Worm (Caenorhabditis elegans) whole organism, mixed stage, embryonic: ENCODE results near the gene F42G4.6.

ENCODE experiments used
- M03D4.4 ChIP-seq: sonication (generic microtip); optimal IDR thresholded peaks from 2 replicates; lab custom pipeline; 2017; ENCODE audit warnings: mild to moderate bottlenecking, missing genetic modification characterization, missing compliant biosample characterization
- bed-3 ChIP-seq: fragments of 200-800 bp; sonication (Bioruptor generic); optimal IDR thresholded peaks from 3 replicates; lab custom pipeline; 2018; ENCODE audit warnings: mild to moderate bottlenecking, missing genetic modification characterization, moderate library complexity, missing compliant biosample characterization
- blmp-1 ChIP-seq: fragments of 150-350 bp; optimal IDR thresholded peaks from 2 replicates; lab custom pipeline; 2014; ENCODE audit warnings: missing biosample characterization, missing genetic modification characterization
- ceh-39 ChIP-seq: fragments of 150-350 bp; optimal IDR thresholded peaks from 2 replicates; lab custom pipeline; 2014; ENCODE audit warnings: missing biosample characterization, missing genetic modification characterization
- ceh-43 ChIP-seq: fragments of 200-800 bp; sonication (Bioruptor generic); optimal IDR thresholded peaks from 2 replicates; lab custom pipeline; 2018; ENCODE audit warnings: mild to moderate bottlenecking, missing genetic modification characterization, moderate library complexity, missing compliant biosample characterization
- ceh-83 ChIP-seq: fragments of 200-800 bp; sonication (Bioruptor generic); optimal IDR thresholded peaks from 2 replicates; lab custom pipeline; 2018; ENCODE audit warnings: mild to moderate bottlenecking, missing genetic modification characterization, missing compliant biosample characterization
- ces-1 ChIP-seq: fragments of 150-350 bp; optimal IDR thresholded peaks from 2 replicates; lab custom pipeline; 2014; ENCODE audit warnings: missing biosample characterization, missing genetic modification reagents, missing genetic modification characterization
- cnd-1 ChIP-seq: fragments of 200-800 bp; sonication (Bioruptor generic); optimal IDR thresholded peaks from 2 replicates; lab custom pipeline; 2018; ENCODE audit warnings: mild to moderate bottlenecking, missing genetic modification characterization, missing compliant biosample characterization
- drap-1 ChIP-seq: fragments of 200-800 bp; sonication (Bioruptor generic); optimal IDR thresholded peaks from 3 replicates; lab custom pipeline; 2018; ENCODE audit warnings: mild to moderate bottlenecking, missing genetic modification characterization, missing compliant biosample characterization
- elt-1 ChIP-seq: sonication (generic microtip); optimal IDR thresholded peaks from 2 replicates; lab custom pipeline; 2017; ENCODE audit warnings: missing genetic modification characterization, mild to moderate bottlenecking, missing compliant biosample characterization, antibody characterized with exemption, moderate library complexity, borderline replicate concordance; ENCODE audit not compliant: insufficient read depth
- elt-3 ChIP-seq: fragments of 150-350 bp; optimal IDR thresholded peaks from 2 replicates; lab custom pipeline; 2014; ENCODE audit warnings: missing biosample characterization, missing genetic modification characterization
- flh-1 ChIP-seq: fragments of 200-800 bp; sonication (Bioruptor generic); optimal IDR thresholded peaks from 2 replicates; lab custom pipeline; 2018; ENCODE audit warnings: mild to moderate bottlenecking, missing genetic modification characterization, moderate library complexity, missing compliant biosample characterization
- ham-2 ChIP-seq: fragments of 200-800 bp; sonication (Bioruptor generic); optimal IDR thresholded peaks from 2 replicates; lab custom pipeline; 2018; ENCODE audit warnings: mild to moderate bottlenecking, missing genetic modification characterization, missing compliant biosample characterization
- hlh-1 ChIP-seq: fragments of 150-350 bp; optimal IDR thresholded peaks from 2 replicates; lab custom pipeline; 2014; ENCODE audit warnings: missing biosample characterization, missing genetic modification reagents, missing genetic modification characterization
- lin-13 ChIP-seq: fragments of 150-350 bp; optimal IDR thresholded peaks from 2 replicates; lab custom pipeline; 2014; ENCODE audit warnings: missing biosample characterization, missing genetic modification characterization
- lin-32 ChIP-seq: fragments of 200-800 bp; sonication (Bioruptor generic); optimal IDR thresholded peaks from 2 replicates; lab custom pipeline; 2018; ENCODE audit warnings: mild to moderate bottlenecking, missing genetic modification characterization, missing compliant biosample characterization
- lsy-2 ChIP-seq: fragments of 150-350 bp; optimal IDR thresholded peaks from 2 replicates; lab custom pipeline; 2014; ENCODE audit warnings: missing biosample characterization, missing genetic modification characterization
- mab-5 ChIP-seq: fragments of 150-350 bp; optimal IDR thresholded peaks from 2 replicates; lab custom pipeline; 2014; ENCODE audit warnings: missing biosample characterization, missing genetic modification characterization
- mep-1 ChIP-seq: fragments of 150-350 bp; optimal IDR thresholded peaks from 2 replicates; lab custom pipeline; 2017; ENCODE audit warnings: missing biosample characterization, missing genetic modification reagents, missing genetic modification characterization, inconsistent platforms
- mls-2 ChIP-seq: sonication (generic microtip); optimal IDR thresholded peaks from 2 replicates; lab custom pipeline; 2016; ENCODE audit warnings: mild to moderate bottlenecking, missing genetic modification characterization, moderate library complexity, missing compliant biosample characterization
- nhr-12 ChIP-seq: fragments of 150-350 bp; optimal IDR thresholded peaks from 2 replicates; lab custom pipeline; 2014; ENCODE audit warnings: missing biosample characterization, missing genetic modification characterization
- nhr-2 ChIP-seq: fragments of 150-350 bp; optimal IDR thresholded peaks from 2 replicates; lab custom pipeline; 2014; ENCODE audit warnings: missing biosample characterization, missing genetic modification characterization
- nhr-237 ChIP-seq: fragments of 150-350 bp; optimal IDR thresholded peaks from 2 replicates; lab custom pipeline; 2014; ENCODE audit warnings: missing biosample characterization, missing genetic modification characterization
- nhr-28 ChIP-seq: fragments of 150-350 bp; optimal IDR thresholded peaks from 2 replicates; lab custom pipeline; 2014; ENCODE audit warnings: missing biosample characterization, missing genetic modification characterization
- nhr-76 ChIP-seq: sonication (generic microtip); optimal IDR thresholded peaks from 2 replicates; lab custom pipeline; 2017; ENCODE audit warnings: missing biosample characterization, missing genetic modification characterization
- pha-4 ChIP-seq: fragments of 150-350 bp; optimal IDR thresholded peaks from 2 replicates; lab custom pipeline; 2018; ENCODE audit warnings: missing biosample characterization, missing genetic modification reagents, missing genetic modification characterization
- sem-2 ChIP-seq: fragments of 200-800 bp; sonication (Bioruptor generic); optimal IDR thresholded peaks from 2 replicates; lab custom pipeline; 2018; ENCODE audit warnings: mild to moderate bottlenecking, missing genetic modification characterization, missing compliant biosample characterization
- snpc-4 ChIP-seq: fragments of 150-350 bp; optimal IDR thresholded peaks from 2 replicates; lab custom pipeline; 2014; ENCODE audit warnings: missing biosample characterization, missing genetic modification characterization
- sptf-1 ChIP-seq: sonication (generic microtip); optimal IDR thresholded peaks from 2 replicates; lab custom pipeline; 2017; ENCODE audit warnings: mild to moderate bottlenecking, missing genetic modification characterization, moderate library complexity, missing compliant biosample characterization
- tbx-8 ChIP-seq: fragments of 200-800 bp; sonication (Bioruptor generic); optimal IDR thresholded peaks from 2 replicates; lab custom pipeline; 2018; ENCODE audit warnings: mild to moderate bottlenecking, missing genetic modification characterization, moderate library complexity, missing compliant biosample characterization
- unc-120 ChIP-seq: sonication (generic microtip); optimal IDR thresholded peaks from 2 replicates; lab custom pipeline; 2017; ENCODE audit warnings: missing genetic modification characterization, missing compliant biosample characterization; ENCODE audit not compliant: poor library complexity, severe bottlenecking
- unc-39 ChIP-seq: fragments of 150-350 bp; optimal IDR thresholded peaks from 2 replicates; lab custom pipeline; 2014; ENCODE audit warnings: missing biosample characterization, missing genetic modification characterization
- unc-62 ChIP-seq: fragments of 150-350 bp; optimal IDR thresholded peaks from 2 replicates; lab custom pipeline; 2014; ENCODE audit warnings: missing biosample characterization, missing genetic modification reagents, missing genetic modification characterization
- zip-8 ChIP-seq: fragments of 150-350 bp; optimal IDR thresholded peaks from 2 replicates; lab custom pipeline; 2014; ENCODE audit warnings: missing biosample characterization, missing genetic modification characterization
- ztf-11 ChIP-seq: fragments of 150-350 bp; optimal IDR thresholded peaks from 2 replicates; lab custom pipeline; 2014; ENCODE audit warnings: missing biosample characterization, missing genetic modification characterization

F42G4.6 gene

ce11 chrII:13078848-13079428, at the start of gene F42G4.6:
F42G4.6 (plus strand) TSS chrII:13079378.
- TF ChIP-seq nhr-12 (tag; lab: Kevin White, UChicago) (no peak), ceh-83 (GFP tag; lab: Kevin White, UChicago) (no peak), lin-32 (no peak), elt-3 (tag; lab: Kevin White, UChicago) (no peak), nhr-76 (tag; lab: Kevin White, UChicago) (no peak), unc-120 (no peak), lin-13 (no peak), ces-1 (GFP tag; lab: Kevin White, UChicago) (no peak), ham-2 (no peak), mab-5 (no peak)

- TF ChIP-seq elt-1 (tag; lab: Kevin White, UChicago): no peak
- no peak for TF ChIP-seq sem-2
- TF ChIP-seq ces-1 (GFP tag; lab: Kevin White, UChicago): peak; percentile 33
- TF ChIP-seq elt-3 (tag; lab: Kevin White, UChicago): no peak
- no peak for TF ChIP-seq zip-8
- TF ChIP-seq mls-2: no peak
- TF ChIP-seq ham-2: peak; percentile 9
- TF ChIP-seq unc-62 (GFP tag; lab: Kevin White, UChicago): peak; percentile 35
- TF ChIP-seq M03D4.4 (tag; lab: Kevin White, UChicago): no peak
- no peak for TF ChIP-seq mab-5
- peak; percentile 24 for TF ChIP-seq hlh-1 (tag; lab: Kevin White, UChicago)
- TF ChIP-seq flh-1: no peak
- TF ChIP-seq nhr-28 (tag; lab: Kevin White, UChicago): no peak
- no peak for TF ChIP-seq lsy-2 (tag; lab: Kevin White, UChicago)
- TF ChIP-seq sptf-1 (tag; lab: Kevin White, UChicago): peak; percentile 21
- TF ChIP-seq tbx-8 (GFP tag; lab: Kevin White, UChicago): no peak
- TF ChIP-seq cnd-1 (tag; lab: Kevin White, UChicago): peak; percentile 53
- peak; percentile 36 for TF ChIP-seq unc-120
- TF ChIP-seq lin-32: no peak
- no peak for TF ChIP-seq pha-4 (tag; lab: Kevin White, UChicago)
- TF ChIP-seq blmp-1: no peak
- TF ChIP-seq mep-1: no peak
- TF ChIP-seq drap-1 (GFP tag; lab: Kevin White, UChicago): no peak
- no peak for TF ChIP-seq lin-13
- TF ChIP-seq nhr-12 (tag; lab: Kevin White, UChicago): no peak
Observed at ce11 chrII:13030051-13030437, 49.1 kb upstream of the F42G4.6 start.

ce11 chrII:13030567-13031188, 48.5 kb upstream of the F42G4.6 start:
- TF ChIP-seq ceh-83 (GFP tag; lab: Kevin White, UChicago) (no peak), hlh-1 (tag; lab: Kevin White, UChicago) (no peak), elt-1 (tag; lab: Kevin White, UChicago) (peak; percentile 20), pha-4 (tag; lab: Kevin White, UChicago) (peak; percentile 39), blmp-1 (no peak), nhr-76 (tag; lab: Kevin White, UChicago) (no peak), elt-3 (tag; lab: Kevin White, UChicago) (no peak), unc-120 (peak; percentile 65), nhr-28 (tag; lab: Kevin White, UChicago) (no peak), ces-1 (GFP tag; lab: Kevin White, UChicago) (peak; percentile 18), ztf-11 (no peak), cnd-1 (tag; lab: Kevin White, UChicago) (no peak), unc-39 (no peak), nhr-2 (tag; lab: Kevin White, UChicago) (no peak), M03D4.4 (tag; lab: Kevin White, UChicago) (no peak), drap-1 (GFP tag; lab: Kevin White, UChicago) (no peak), unc-62 (GFP tag; lab: Kevin White, UChicago) (peak; percentile 4), mep-1 (peak; percentile 40), nhr-237 (tag; lab: Kevin White, UChicago) (peak; percentile 37), flh-1 (no peak), ham-2 (peak; percentile 3), snpc-4 (tag; lab: Kevin White, UChicago) (no peak), ceh-43 (GFP tag; lab: Kevin White, UChicago) (no peak), ceh-39 (no peak), sem-2 (no peak), nhr-12 (tag; lab: Kevin White, UChicago) (no peak), sptf-1 (tag; lab: Kevin White, UChicago) (no peak), lsy-2 (tag; lab: Kevin White, UChicago) (peak; percentile 31), mab-5 (peak; percentile 33), zip-8 (no peak), lin-32 (no peak), mls-2 (no peak), tbx-8 (GFP tag; lab: Kevin White, UChicago) (no peak), lin-13 (peak; percentile 53), bed-3 (GFP tag; lab: Kevin White, UChicago) (no peak)
